Worm (Caenorhabditis elegans): ENCODE data around the gene F39G3.5.

DNA sequence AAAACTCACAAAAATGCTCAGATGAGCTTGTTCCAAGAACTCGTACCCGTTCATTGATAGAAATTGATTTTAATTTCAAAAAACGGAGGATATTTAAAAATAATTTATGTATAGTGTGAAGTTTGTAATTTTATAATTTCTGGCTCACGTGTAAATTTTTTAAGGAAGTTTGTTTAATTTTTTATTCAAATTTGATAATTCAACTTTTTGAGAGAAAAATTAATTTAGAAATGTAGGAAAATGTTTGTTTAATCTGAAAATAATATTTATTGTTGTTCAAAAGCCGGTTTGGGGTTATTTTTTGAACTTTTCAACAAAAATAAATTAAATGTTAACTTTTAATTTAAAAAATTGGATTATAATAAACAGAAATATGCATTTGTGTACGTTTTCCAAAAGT, 46.3 kb upstream of the F39G3.5 start, which contains the start of gene K03B4.6:
- TF ChIP-seq him-1 (tag; optimal IDR thresholded peaks at IDR 0.05) (no peak), W03F9.2 (tag; optimal IDR thresholded peaks at IDR 0.05) (no peak)
